Fruit fly (Drosophila melanogaster) whole organism, embryonic: Measurements from ENCODE around the gene ABCB7.

Experiments
- Bgb ChIP-seq: fragments of 200-800 bp; sonication (Bioruptor generic); IDR thresholded peaks from 2 replicates; pipeline ENCODE4 v1.3.6; 2022; ENCODE audit warnings: missing biosample characterization, missing genetic modification characterization; ENCODE audit not compliant: partially characterized antibody
- CG11723 ChIP-seq: fragments of 200-800 bp; sonication (Bioruptor generic); optimal IDR thresholded peaks from 2 replicates; lab custom pipeline; 2017; ENCODE audit warnings: missing biosample characterization, mild to moderate bottlenecking, missing genetic modification characterization
- CG12744 ChIP-seq: fragments of 200-800 bp; sonication (Bioruptor generic); optimal IDR thresholded peaks from 2 replicates; lab custom pipeline; 2016; ENCODE audit warnings: missing biosample characterization, missing genetic modification characterization
- CG12769 ChIP-seq: fragments of 200-800 bp; sonication (Bioruptor generic); optimal IDR thresholded peaks from 2 replicates; lab custom pipeline; 2019; ENCODE audit warnings: missing biosample characterization, mild to moderate bottlenecking, missing genetic modification characterization, moderate library complexity
- CG17385 ChIP-seq: fragments of 200-800 bp; sonication (Bioruptor generic); optimal IDR thresholded peaks from 3 replicates; lab custom pipeline; 2018; ENCODE audit warnings: missing biosample characterization, mild to moderate bottlenecking, missing genetic modification characterization
- CG17568 ChIP-seq: fragments of 200-800 bp; sonication (Bioruptor generic); optimal IDR thresholded peaks from 2 replicates; lab custom pipeline; 2018; ENCODE audit warnings: missing biosample characterization, mild to moderate bottlenecking, missing genetic modification characterization, moderate library complexity
- CG17802 ChIP-seq: fragments of 200-800 bp; sonication (Bioruptor generic); optimal IDR thresholded peaks from 2 replicates; lab custom pipeline; 2018; ENCODE audit warnings: missing biosample characterization, mild to moderate bottlenecking, missing genetic modification characterization, moderate library complexity
- CG17829 ChIP-seq: fragments of 200-800 bp; optimal IDR thresholded peaks from 2 replicates; lab custom pipeline; 2019; ENCODE audit warnings: missing biosample characterization, mild to moderate bottlenecking, missing genetic modification characterization, moderate library complexity
- CG2116 ChIP-seq: fragments of 200-800 bp; sonication (Bioruptor generic); optimal IDR thresholded peaks from 3 replicates; lab custom pipeline; 2018; ENCODE audit warnings: missing biosample characterization, mild to moderate bottlenecking, missing genetic modification characterization
- CG3281 ChIP-seq: fragments of 200-800 bp; sonication (Bioruptor generic); optimal IDR thresholded peaks from 3 replicates; lab custom pipeline; 2017; ENCODE audit warnings: missing biosample characterization, mild to moderate bottlenecking, missing genetic modification characterization
- CG34376 ChIP-seq: fragments of 200-800 bp; sonication (Bioruptor generic); optimal IDR thresholded peaks from 2 replicates; lab custom pipeline; 2018; ENCODE audit warnings: missing biosample characterization, mild to moderate bottlenecking, missing genetic modification characterization
- CG3995 ChIP-seq: fragments of 200-800 bp; sonication (Bioruptor generic); optimal IDR thresholded peaks from 3 replicates; lab custom pipeline; 2016; ENCODE audit warnings: missing biosample characterization, missing genetic modification characterization
- CG4820 ChIP-seq: fragments of 200-800 bp; sonication (Bioruptor generic); optimal IDR thresholded peaks from 3 replicates; lab custom pipeline; 2016; ENCODE audit warnings: missing biosample characterization, missing genetic modification characterization
- CG7963 ChIP-seq: fragments of 200-800 bp; sonication (Bioruptor generic); IDR thresholded peaks from 3 replicates; pipeline ENCODE4 v1.3.6; 2022; ENCODE audit warnings: missing biosample characterization, missing genetic modification characterization; ENCODE audit not compliant: partially characterized antibody
- CG7987 ChIP-seq: fragments of 200-800 bp; sonication (Bioruptor generic); optimal IDR thresholded peaks from 2 replicates; lab custom pipeline; 2018; ENCODE audit warnings: missing biosample characterization, mild to moderate bottlenecking, missing genetic modification characterization, moderate library complexity
- CG8924 ChIP-seq: fragments of 200-800 bp; optimal IDR thresholded peaks from 3 replicates; lab custom pipeline; 2019; ENCODE audit warnings: missing biosample characterization, mild to moderate bottlenecking, missing genetic modification characterization, moderate library complexity
- CG9817 ChIP-seq: fragments of 200-800 bp; sonication (Bioruptor generic); optimal IDR thresholded peaks from 2 replicates; lab custom pipeline; 2018; ENCODE audit warnings: missing biosample characterization, mild to moderate bottlenecking, missing genetic modification characterization, moderate library complexity
- D19A ChIP-seq: fragments of 200-800 bp; optimal IDR thresholded peaks from 3 replicates; lab custom pipeline; 2019; ENCODE audit warnings: missing biosample characterization, mild to moderate bottlenecking, missing genetic modification characterization, moderate library complexity
- D19B ChIP-seq: fragments of 200-800 bp; sonication (Bioruptor generic); optimal IDR thresholded peaks from 2 replicates; lab custom pipeline; 2017; ENCODE audit warnings: missing biosample characterization, mild to moderate bottlenecking, missing genetic modification characterization
- Dek ChIP-seq: fragments of 200-800 bp; sonication (Bioruptor generic); optimal IDR thresholded peaks from 3 replicates; lab custom pipeline; 2019; ENCODE audit warnings: missing biosample characterization, mild to moderate bottlenecking, missing genetic modification characterization, moderate library complexity
- Fer2 ChIP-seq: fragments of 200-800 bp; sonication (Bioruptor generic); optimal IDR thresholded peaks from 2 replicates; lab custom pipeline; 2018; ENCODE audit warnings: missing biosample characterization, mild to moderate bottlenecking, missing genetic modification characterization, moderate library complexity
- Ptx1 ChIP-seq: fragments of 200-800 bp; sonication (Bioruptor generic); IDR thresholded peaks from 2 replicates; pipeline ENCODE4 v1.3.6; 2022; ENCODE audit warnings: missing biosample characterization, missing genetic modification characterization
- Ravus ChIP-seq: fragments of 200-800 bp; sonication (Bioruptor generic); IDR thresholded peaks from 2 replicates; pipeline ENCODE4 v1.3.6; 2022; ENCODE audit warnings: missing biosample characterization, missing genetic modification characterization
- Sox102F ChIP-seq: fragments of 200-800 bp; sonication (Bioruptor generic); optimal IDR thresholded peaks from 2 replicates; lab custom pipeline; 2018; ENCODE audit warnings: missing biosample characterization, mild to moderate bottlenecking, missing genetic modification characterization, moderate library complexity
- Sry-δ ChIP-seq: fragments of 200-800 bp; sonication (Bioruptor generic); optimal IDR thresholded peaks from 2 replicates; lab custom pipeline; 2016; ENCODE audit warnings: missing biosample characterization, missing genetic modification characterization
- TFAM ChIP-seq: fragments of 200-800 bp; sonication (Bioruptor generic); optimal IDR thresholded peaks from 2 replicates; lab custom pipeline; 2017; ENCODE audit warnings: missing biosample characterization, missing genetic modification characterization, inconsistent platforms
- ac ChIP-seq: fragments of 200-800 bp; sonication (Bioruptor generic); optimal IDR thresholded peaks from 3 replicates; lab custom pipeline; 2017; ENCODE audit warnings: missing biosample characterization, mild to moderate bottlenecking, missing genetic modification characterization
- al ChIP-seq: fragments of 200-800 bp; sonication (Bioruptor generic); IDR thresholded peaks from 2 replicates; pipeline ENCODE4 v1.3.6; 2022; ENCODE audit warnings: missing biosample characterization, missing genetic modification characterization
- bab2 ChIP-seq: fragments of 200-800 bp; sonication (Bioruptor generic); optimal IDR thresholded peaks from 2 replicates; lab custom pipeline; 2016; ENCODE audit warnings: missing biosample characterization, missing genetic modification characterization
- btn ChIP-seq: fragments of 200-800 bp; sonication (Bioruptor generic); optimal IDR thresholded peaks from 2 replicates; lab custom pipeline; 2016; ENCODE audit warnings: missing biosample characterization, missing genetic modification characterization
- cg ChIP-seq: fragments of 200-800 bp; sonication (Bioruptor generic); optimal IDR thresholded peaks from 3 replicates; lab custom pipeline; 2019; ENCODE audit warnings: missing biosample characterization, mild to moderate bottlenecking, missing genetic modification characterization, moderate library complexity
- fd96Cb ChIP-seq: fragments of 200-800 bp; sonication (Bioruptor generic); optimal IDR thresholded peaks from 2 replicates; lab custom pipeline; 2018; ENCODE audit warnings: missing biosample characterization, mild to moderate bottlenecking, missing genetic modification characterization, moderate library complexity
- ftz-f1 ChIP-seq: fragments of 200-800 bp; sonication (Bioruptor generic); optimal IDR thresholded peaks from 2 replicates; lab custom pipeline; 2016; ENCODE audit warnings: missing biosample characterization, missing genetic modification characterization
- grn ChIP-seq: fragments of 200-800 bp; sonication (Bioruptor generic); optimal IDR thresholded peaks from 3 replicates; lab custom pipeline; 2017; ENCODE audit warnings: missing biosample characterization, missing genetic modification characterization
- ham ChIP-seq: fragments of 200-800 bp; sonication (Bioruptor generic); IDR thresholded peaks from 2 replicates; pipeline ENCODE4 v1.3.6; 2022; ENCODE audit warnings: missing biosample characterization, missing genetic modification characterization
- kah ChIP-seq: fragments of 200-800 bp; sonication (Bioruptor generic); optimal IDR thresholded peaks from 2 replicates; lab custom pipeline; 2018; ENCODE audit warnings: missing biosample characterization, mild to moderate bottlenecking, missing genetic modification characterization
- klu ChIP-seq: fragments of 200-800 bp; sonication (Bioruptor generic); IDR thresholded peaks from 2 replicates; pipeline ENCODE4 v1.3.6; 2022; ENCODE audit warnings: missing biosample characterization, missing genetic modification characterization
- lmd ChIP-seq: fragments of 200-800 bp; sonication (Bioruptor generic); IDR thresholded peaks from 2 replicates; pipeline ENCODE4 v1.3.6; 2022; ENCODE audit warnings: missing biosample characterization, missing genetic modification characterization
- maf-S ChIP-seq: fragments of 200-800 bp; sonication (Bioruptor generic); optimal IDR thresholded peaks from 2 replicates; lab custom pipeline; 2016; ENCODE audit warnings: missing biosample characterization, missing genetic modification characterization
- nmo ChIP-seq: fragments of 200-800 bp; sonication (Bioruptor generic); optimal IDR thresholded peaks from 2 replicates; lab custom pipeline; 2018; ENCODE audit warnings: missing biosample characterization, mild to moderate bottlenecking, missing genetic modification characterization, moderate library complexity
- pita ChIP-seq: fragments of 200-800 bp; sonication (Bioruptor generic); optimal IDR thresholded peaks from 2 replicates; lab custom pipeline; 2017; ENCODE audit warnings: missing biosample characterization, mild to moderate bottlenecking, missing genetic modification characterization
- sens ChIP-seq: fragments of 200-800 bp; sonication (Bioruptor generic); peaks from one replicate; lab custom pipeline; 2016; ENCODE audit warnings: missing biosample characterization, missing genetic modification characterization
- sim ChIP-seq: fragments of 200-800 bp; sonication (Bioruptor generic); IDR thresholded peaks from 2 replicates; pipeline ENCODE4 v1.3.6; 2022; ENCODE audit warnings: missing biosample characterization, missing genetic modification characterization
- sqz ChIP-seq: fragments of 200-800 bp; sonication (Bioruptor generic); optimal IDR thresholded peaks from 3 replicates; lab custom pipeline; 2018; ENCODE audit warnings: missing biosample characterization, mild to moderate bottlenecking, missing genetic modification characterization
- ssp ChIP-seq: fragments of 200-800 bp; sonication (Bioruptor generic); IDR thresholded peaks from 2 replicates; pipeline ENCODE4 v1.3.6; 2022; ENCODE audit warnings: missing biosample characterization, missing genetic modification characterization
- tgo ChIP-seq: fragments of 200-800 bp; sonication (Bioruptor generic); IDR thresholded peaks from 3 replicates; pipeline ENCODE4 v1.3.6; 2022; ENCODE audit warnings: missing biosample characterization, missing genetic modification characterization
- tna ChIP-seq: fragments of 200-800 bp; sonication (Bioruptor generic); IDR thresholded peaks from 2 replicates; pipeline ENCODE4 v1.3.6; 2022; ENCODE audit warnings: missing biosample characterization, missing genetic modification characterization; ENCODE audit not compliant: partially characterized antibody
- trem ChIP-seq: fragments of 200-800 bp; optimal IDR thresholded peaks from 3 replicates; lab custom pipeline; 2019; ENCODE audit warnings: missing biosample characterization, mild to moderate bottlenecking, missing genetic modification characterization, moderate library complexity
- vfl ChIP-seq: fragments of 200-800 bp; sonication (Bioruptor generic); optimal IDR thresholded peaks from 2 replicates; lab custom pipeline; 2016; ENCODE audit warnings: missing biosample characterization, missing genetic modification characterization
- wor ChIP-seq: fragments of 200-800 bp; sonication (Bioruptor generic); IDR thresholded peaks from 2 replicates; pipeline ENCODE4 v1.3.6; 2022; ENCODE audit warnings: missing biosample characterization, missing genetic modification characterization

ABCB7 gene

dm6 chr3L:1579169-1579853 is 38.9 kb upstream of the ABCB7 start (continued):
- TF ChIP-seq kah (GFP tag; lab: Kevin White, UChicago) (peak; percentile 10), ssp (GFP tag; lab: Robert Waterston, UW) (0 out of 2 replicates have a peak, but pooled peaks have one; percentile 29), CG17802 (tag; lab: Kevin White, UChicago) (peak; percentile 58), maf-S (GFP tag; lab: Kevin White, UChicago) (peak; percentile 46), Bgb (GFP tag; lab: Robert Waterston, UW) (no peak), CG3995 (GFP tag; lab: Kevin White, UChicago) (peak; percentile 42), btn (peak; percentile 60), Sox102F (GFP tag; lab: Kevin White, UChicago) (peak; percentile 72), Dek (peak; percentile 0), Ptx1 (GFP tag; lab: Robert Waterston, UW) (peak; percentile 72), fd96Cb (peak; percentile 44), D19B (GFP tag; lab: Kevin White, UChicago) (peak; percentile 8), trem (tag; lab: Kevin White, UChicago) (peak; percentile 52), bab2 (GFP tag; lab: Kevin White, UChicago) (peak; percentile 81), tna (GFP tag; lab: Robert Waterston, UW) (no peak), CG17829 (tag; lab: Kevin White, UChicago) (peak; percentile 72), CG17385 (peak; percentile 60), pita (GFP tag; lab: Kevin White, UChicago) (no peak), tgo (GFP tag; lab: Robert Waterston, UW) (no peak; the same call in 2 of the 3 replicates), CG34376 (GFP tag; lab: Kevin White, UChicago) (peak; percentile 56), ham (GFP tag; lab: Robert Waterston, UW) (no peak), Fer2 (tag; lab: Kevin White, UChicago) (no peak), CG7963 (GFP tag; lab: Robert Waterston, UW) (no peak), D19A (tag; lab: Kevin White, UChicago) (peak; percentile 71), sim (GFP tag; lab: Robert Waterston, UW) (no peak), ftz-f1 (no peak), vfl (GFP tag; lab: Kevin White, UChicago) (no peak), Ravus (GFP tag; lab: Robert Waterston, UW) (no peak), klu (peak; percentile 13; the same call in 1 of the 2 replicates), CG8924 (tag; lab: Kevin White, UChicago) (peak; percentile 78), sens (GFP tag; lab: Kevin White, UChicago) (peak; percentile 98), cg (GFP tag; lab: Kevin White, UChicago) (peak; percentile 73), CG9817 (tag; lab: Kevin White, UChicago) (peak; percentile 34), Sry-δ (GFP tag; lab: Kevin White, UChicago) (peak; percentile 7), nmo (peak; percentile 63), wor (GFP tag; lab: Robert Waterston, UW) (peak; percentile 44), CG2116 (peak; percentile 58), CG4820 (GFP tag; lab: Kevin White, UChicago) (peak; percentile 61), sqz (peak; percentile 76), TFAM (GFP tag; lab: Kevin White, UChicago) (peak; percentile 58), ac (GFP tag; lab: Kevin White, UChicago) (peak; percentile 91), lmd (GFP tag; lab: Robert Waterston, UW) (peak; percentile 53; the same call in 1 of the 2 replicates), CG17568 (GFP tag; lab: Kevin White, UChicago) (peak; percentile 73), CG12769 (tag; lab: Kevin White, UChicago) (peak; percentile 50), CG7987 (GFP tag; lab: Kevin White, UChicago) (peak; percentile 87), grn (GFP tag; lab: Kevin White, UChicago) (peak; percentile 34), al (no peak), CG3281 (GFP tag; lab: Kevin White, UChicago) (peak; percentile 52), CG11723 (peak; percentile 54), CG12744 (peak; percentile 24)
